Worm (Caenorhabditis elegans) whole organism, young adult: Measurements from ENCODE around the gene T20D4.3.

Source experiments
- F33H1.4 ChIP-seq: fragments of 200-800 bp; sonication (Bioruptor generic); IDR thresholded peaks from 2 replicates; pipeline ENCODE4 v1.3.6; 2022; ENCODE audit warnings: missing genetic modification reagents, missing genetic modification characterization, missing compliant biosample characterization
- T26A5.8 ChIP-seq: sonication (generic microtip); optimal IDR thresholded peaks from 2 replicates; lab custom pipeline; 2016; ENCODE audit warnings: missing genetic modification characterization, missing compliant biosample characterization
- Y56A3A.18 ChIP-seq: fragments of 200-800 bp; sonication (Bioruptor generic); IDR thresholded peaks from 2 replicates; pipeline ENCODE4 v1.3.6; 2022; ENCODE audit warnings: missing genetic modification reagents, missing genetic modification characterization, missing compliant biosample characterization
- attf-6 ChIP-seq: fragments of 200-800 bp; sonication (Bioruptor generic); IDR thresholded peaks from 2 replicates; pipeline ENCODE4 v1.3.6; 2022; ENCODE audit warnings: missing genetic modification reagents, missing genetic modification characterization, missing compliant biosample characterization
- dpl-1 ChIP-seq: fragments of 150-350 bp; optimal IDR thresholded peaks from 2 replicates; lab custom pipeline; 2014; ENCODE audit warnings: missing biosample characterization, missing genetic modification reagents, missing genetic modification characterization
- egl-44 ChIP-seq: fragments of 200-800 bp; sonication (Bioruptor generic); IDR thresholded peaks from 2 replicates; pipeline ENCODE4 v1.3.6; 2022; ENCODE audit warnings: missing genetic modification reagents, missing genetic modification characterization, missing compliant biosample characterization
- lin-54 ChIP-seq: fragments of 200-800 bp; sonication (Bioruptor generic); optimal IDR thresholded peaks from 2 replicates; lab custom pipeline; 2018; ENCODE audit warnings: mild to moderate bottlenecking, missing genetic modification characterization, missing compliant biosample characterization
- snpc-1.3 ChIP-seq: sonication (generic microtip); optimal IDR thresholded peaks from 2 replicates; lab custom pipeline; 2017; ENCODE audit warnings: missing genetic modification characterization, mild to moderate bottlenecking, missing compliant biosample characterization, antibody characterized with exemption, moderate library complexity, missing genotype, missing genetic modification reagents; ENCODE audit not compliant: insufficient read depth
- snpc-4 ChIP-seq, 5 experiments: fragments of 150-350 bp in 1 of 5; sonication (generic microtip) in 4 of 5; optimal IDR thresholded peaks; 2 replicates each; lab custom pipeline; 2014 to 2018; ENCODE audit warnings: missing genetic modification characterization in 5 of 5, missing biosample characterization in 3 of 5, antibody characterized with exemption in 2 of 5, mild to moderate bottlenecking in 2 of 5, missing compliant biosample characterization in 2 of 5, missing genotype in 2 of 5, moderate library complexity in 2 of 5, missing genetic modification reagents in 1 of 5

DNA sequence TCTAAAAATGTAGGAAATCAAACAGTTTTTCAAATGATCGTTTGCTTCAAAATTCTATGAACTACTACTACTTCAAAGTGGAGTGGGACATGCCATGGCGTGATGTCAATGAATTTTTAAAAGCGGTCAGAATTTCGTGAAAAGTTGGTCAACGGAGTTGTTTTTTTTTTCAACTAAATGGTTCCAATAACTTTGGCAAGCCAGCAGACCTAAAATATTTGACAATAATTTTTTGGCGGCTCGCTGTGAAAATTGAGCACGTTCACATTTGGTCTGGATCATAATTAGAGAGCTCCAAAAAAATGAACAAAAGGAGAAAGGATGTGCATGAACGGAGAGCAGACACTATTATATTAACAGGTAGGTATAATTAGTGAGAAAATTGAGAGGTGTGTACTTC is 32.3 kb downstream of the T20D4.3 start:
- TF ChIP-seq lin-54 (GFP tag; lab: Kevin White, UChicago) = no peak
- TF ChIP-seq T26A5.8 (tag; lab: Kevin White, UChicago) = no peak
- TF ChIP-seq F33H1.4 (GFP tag; lab: Robert Waterston, UW) = no peak
- no peak for TF ChIP-seq snpc-1.3
- no peak for TF ChIP-seq attf-6 (GFP tag; lab: Robert Waterston, UW)
- no peak for TF ChIP-seq Y56A3A.18 (GFP tag; lab: Robert Waterston, UW)
- no peak for TF ChIP-seq dpl-1
- no peak for TF ChIP-seq snpc-4 (GFP tag; optimal IDR thresholded peaks at IDR 0.05; lab: Kevin White, UChicago)
- no peak for TF ChIP-seq snpc-4 (tag; optimal IDR thresholded peaks at IDR 0.05; lab: Kevin White, UChicago)
- TF ChIP-seq egl-44 = no peak
